Worm (Caenorhabditis elegans): ENCODE data around the gene C25D7.10.

Gene C25D7.10

DNA sequence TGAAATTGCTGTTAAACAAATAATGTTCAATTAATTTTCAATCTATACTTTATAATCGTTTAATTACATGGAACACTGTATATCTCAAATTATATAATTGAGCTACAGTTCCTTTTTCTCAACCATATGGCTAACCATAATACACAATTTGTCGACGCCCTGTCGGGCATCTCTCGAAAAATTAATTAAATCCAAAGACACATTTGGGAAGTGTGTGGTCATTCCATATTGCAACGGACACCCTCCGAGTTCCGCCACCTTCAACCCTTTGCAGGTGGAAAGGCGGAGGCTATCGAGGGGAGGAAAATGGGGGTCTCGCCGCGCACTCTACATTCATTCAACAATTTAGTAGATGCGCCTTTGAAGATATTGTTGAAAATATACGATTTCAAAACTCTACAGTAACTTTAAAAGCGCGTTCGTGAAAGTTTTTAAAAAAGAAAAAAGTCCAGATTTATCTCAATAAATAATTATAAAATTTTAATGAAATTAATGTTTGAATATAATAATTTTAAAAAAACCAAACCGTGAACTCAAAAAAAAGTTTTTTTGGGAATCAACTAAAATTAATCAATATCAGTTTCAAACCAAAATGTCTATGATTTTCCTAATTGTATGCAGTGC lies 38.3 kb upstream of the C25D7.10 start, which contains the start of gene F14H8.8:
Gene F14H8.8 (plus strand): TSS at position 574 of the 624 bp plus-strand sequence.
- TF ChIP-seq rnt-1 (tag; optimal IDR thresholded peaks at IDR 0.05) (peak; percentile 22), pqm-1 (tag; optimal IDR thresholded peaks at IDR 0.05) (no peak), ztf-4 (tag; optimal IDR thresholded peaks at IDR 0.05) (no peak), egl-27 (tag; optimal IDR thresholded peaks at IDR 0.05) (no peak), tlp-1 (tag; optimal IDR thresholded peaks at IDR 0.05) (no peak), ces-1 (GFP tag; optimal IDR thresholded peaks at IDR 0.05) (no peak), lsy-2 (tag; optimal IDR thresholded peaks at IDR 0.05) (no peak), hlh-17 (GFP tag; optimal IDR thresholded peaks at IDR 0.05; ENCODE audit: borderline replicate concordance) (no peak), xbp-1 (tag; optimal IDR thresholded peaks at IDR 0.05) (no peak), nhr-90 (tag; optimal IDR thresholded peaks at IDR 0.05; ENCODE audit: poor library complexity) (peak; percentile 77), unc-62 (GFP tag; optimal IDR thresholded peaks at IDR 0.05) (no peak), sptf-1 (tag; optimal IDR thresholded peaks at IDR 0.05) (no peak), snu-23 (GFP tag; optimal IDR thresholded peaks at IDR 0.05) (no peak), mep-1 (tag; optimal IDR thresholded peaks at IDR 0.05) (no peak), dpl-1 (GFP tag; optimal IDR thresholded peaks at IDR 0.05) (peak in 1 of 3 experiments; percentile 12), vab-15 (tag; optimal IDR thresholded peaks at IDR 0.05) (no peak), nhr-85 (tag) (peak; percentile 78), nhr-11 (tag; optimal IDR thresholded peaks at IDR 0.05) (no peak), swsn-7 (tag; optimal IDR thresholded peaks at IDR 0.05) (peak; percentile 43), snpc-4 (tag; optimal IDR thresholded peaks at IDR 0.05) (peak; percentile 97), nhr-19 (GFP tag; conservative IDR thresholded peaks at IDR 0.05) (peak; percentile 69), elt-2 (tag; optimal IDR thresholded peaks at IDR 0.05) (no peak), grh-1 (GFP tag; IDR thresholded peaks at IDR 0.05) (peak; percentile 49; the same call in 1 of the 2 replicates), nhr-47 (tag; optimal IDR thresholded peaks at IDR 0.05) (peak; percentile 55), lin-35 (GFP tag; optimal IDR thresholded peaks at IDR 0.05) (peak in 1 of 2 experiments; percentile 7), sup-37 (GFP tag; optimal IDR thresholded peaks at IDR 0.05) (no peak), nhr-77 (tag; optimal IDR thresholded peaks at IDR 0.05) (no peak), nhr-12 (tag; optimal IDR thresholded peaks at IDR 0.05) (no peak), blmp-1 (tag; optimal IDR thresholded peaks at IDR 0.05) (no peak), efl-1 (optimal IDR thresholded peaks at IDR 0.05) (peak in 1 of 2 experiments; percentile 22), efl-1 (GFP tag; optimal IDR thresholded peaks at IDR 0.05 in 1 of 2) (no peak), nhr-71 (tag; optimal IDR thresholded peaks at IDR 0.05) (no peak), mef-2 (tag; optimal IDR thresholded peaks at IDR 0.05) (no peak), fkh-10 (GFP tag; optimal IDR thresholded peaks at IDR 0.05) (no peak), zag-1 (tag; optimal IDR thresholded peaks at IDR 0.05) (no peak), skn-1 (tag; optimal IDR thresholded peaks at IDR 0.05) (no peak), C04F5.9 (tag; optimal IDR thresholded peaks at IDR 0.05) (no peak), elt-3 (tag; optimal IDR thresholded peaks at IDR 0.05) (no peak), irx-1 (tag; optimal IDR thresholded peaks at IDR 0.05) (no peak), ceh-63 (GFP tag; optimal IDR thresholded peaks at IDR 0.05) (no peak), unc-86 (tag; optimal IDR thresholded peaks at IDR 0.05) (no peak), nhr-76 (tag; optimal IDR thresholded peaks at IDR 0.05) (no peak), Y116A8C.19 (tag; optimal IDR thresholded peaks at IDR 0.05; ENCODE audit: borderline replicate concordance) (no peak), hlh-4 (tag; optimal IDR thresholded peaks at IDR 0.05) (no peak), unc-98 (GFP tag; IDR thresholded peaks at IDR 0.05) (no peak), nhr-84 (tag; optimal IDR thresholded peaks at IDR 0.05) (no peak), ceh-90 (tag; optimal IDR thresholded peaks at IDR 0.05) (no peak), ceh-88 (GFP tag; IDR thresholded peaks at IDR 0.05) (no peak), nhr-20 (tag; optimal IDR thresholded peaks at IDR 0.05) (peak; percentile 35), ama-1 (optimal IDR thresholded peaks at IDR 0.05) (no peak), lin-14 (GFP tag; optimal IDR thresholded peaks at IDR 0.05) (no peak), C16A3.4 (tag; optimal IDR thresholded peaks at IDR 0.05) (no peak), lin-15B (tag; optimal IDR thresholded peaks at IDR 0.05) (no peak), egl-13 (tag; optimal IDR thresholded peaks at IDR 0.05) (no peak)
